Fruit fly (Drosophila melanogaster): ENCODE results near the gene CG18095.

Gene CG18095

DNA sequence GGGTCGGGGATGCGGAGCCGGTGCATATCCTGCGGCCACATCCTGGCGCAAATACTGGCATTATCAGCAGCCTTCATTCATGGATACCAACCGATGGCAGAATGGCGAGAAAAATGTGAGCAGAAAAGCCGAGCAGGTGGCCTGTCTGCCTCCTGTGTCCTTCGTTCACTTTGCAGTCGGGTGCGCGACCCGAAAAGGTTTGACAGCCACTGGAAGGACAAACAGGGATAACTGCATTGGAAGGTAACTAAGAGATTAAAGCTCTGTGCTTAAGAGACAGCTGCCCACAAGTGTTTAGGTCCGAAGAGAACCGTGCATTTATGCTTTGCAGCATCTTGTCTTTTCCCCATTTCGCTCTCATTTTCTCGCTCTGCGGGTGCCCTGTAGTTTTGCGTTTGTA, 7.4 kb upstream of the CG18095 start:
- TF ChIP-seq brk (GFP tag; optimal IDR thresholded peaks at IDR 0.05), result no peak
- TF ChIP-seq jim (GFP tag; optimal IDR thresholded peaks at IDR 0.05), result no peak
- TF ChIP-seq Rel (GFP tag; optimal IDR thresholded peaks at IDR 0.05), result no peak
- TF ChIP-seq Rel (tag; optimal IDR thresholded peaks at IDR 0.05), result no peak

DNA sequence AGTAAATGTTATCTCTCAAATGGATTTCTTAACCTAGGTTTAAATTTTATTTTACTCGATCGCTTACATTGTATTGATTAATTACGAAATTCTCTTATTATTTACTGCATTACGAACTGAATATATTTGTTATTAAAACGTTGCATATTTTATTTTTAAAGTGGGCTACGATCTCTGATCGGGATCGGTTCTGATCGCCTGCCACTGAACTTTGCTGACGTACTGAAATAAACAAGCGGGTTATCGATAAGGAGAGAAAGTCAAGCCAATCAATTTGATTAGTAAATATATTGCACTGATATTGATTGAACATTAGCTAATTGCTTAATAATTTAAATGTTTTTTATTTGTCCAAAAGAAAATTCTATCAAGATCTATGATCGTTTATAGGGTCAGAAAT, 2.1 kb downstream of the CG18095 start:
- TF ChIP-seq fru (GFP tag; optimal IDR thresholded peaks at IDR 0.05), result no peak
- TF ChIP-seq tai (GFP tag; optimal IDR thresholded peaks at IDR 0.05), result no peak
- TF ChIP-seq rgr (GFP tag; optimal IDR thresholded peaks at IDR 0.05), result no peak
- TF ChIP-seq HLH106 (tag; optimal IDR thresholded peaks at IDR 0.05), result no peak
- no peak for TF ChIP-seq Sp1 (GFP tag; optimal IDR thresholded peaks at IDR 0.05)
- no peak for TF ChIP-seq psq (GFP tag; optimal IDR thresholded peaks at IDR 0.05)
- no peak for TF ChIP-seq Hnf4 (GFP tag; optimal IDR thresholded peaks at IDR 0.05)
- TF ChIP-seq lola (GFP tag; optimal IDR thresholded peaks at IDR 0.05), result no peak
- TF ChIP-seq Dif (GFP tag; optimal IDR thresholded peaks at IDR 0.05; ENCODE audit: partially characterized antibody), result no peak
- TF ChIP-seq Jra (GFP tag; optimal IDR thresholded peaks at IDR 0.05), result no peak
- TF ChIP-seq CG32264 (GFP tag; optimal IDR thresholded peaks at IDR 0.05), result no peak
- no peak for TF ChIP-seq dl (GFP tag; optimal IDR thresholded peaks at IDR 0.05; ENCODE audit: insufficient read depth in 1 of 2, partially characterized antibody in 2 of 2)
- TF ChIP-seq usp (GFP tag; optimal IDR thresholded peaks at IDR 0.05), result no peak
- no peak for TF ChIP-seq CrebA (GFP tag; optimal IDR thresholded peaks at IDR 0.05; ENCODE audit: borderline replicate concordance)
- no peak for TF ChIP-seq brk (GFP tag; optimal IDR thresholded peaks at IDR 0.05)
- no peak for TF ChIP-seq Dfd (GFP tag; optimal IDR thresholded peaks at IDR 0.05)
- TF ChIP-seq Abd-B (GFP tag; optimal IDR thresholded peaks at IDR 0.05), result no peak
- TF ChIP-seq sage (GFP tag; optimal IDR thresholded peaks at IDR 0.05), result no peak
- no peak for TF ChIP-seq Hr78 (GFP tag; optimal IDR thresholded peaks at IDR 0.05)

- TF ChIP-seq br (GFP tag; optimal IDR thresholded peaks at IDR 0.05), result no peak
- TF ChIP-seq dsf (GFP tag; optimal IDR thresholded peaks at IDR 0.05; ENCODE audit: borderline replicate concordance), result no peak
- TF ChIP-seq CG32264 (GFP tag; optimal IDR thresholded peaks at IDR 0.05), result no peak
- TF ChIP-seq CrebA (GFP tag; optimal IDR thresholded peaks at IDR 0.05; ENCODE audit: borderline replicate concordance), result no peak
- no peak for TF ChIP-seq psq (GFP tag; optimal IDR thresholded peaks at IDR 0.05)
These were observed 4.6 kb downstream of the CG18095 start, which contains the start of gene hll for dm6 chr2L:14026778-14027177. hll (plus strand) TSS chr2L:14027001.

DNA sequence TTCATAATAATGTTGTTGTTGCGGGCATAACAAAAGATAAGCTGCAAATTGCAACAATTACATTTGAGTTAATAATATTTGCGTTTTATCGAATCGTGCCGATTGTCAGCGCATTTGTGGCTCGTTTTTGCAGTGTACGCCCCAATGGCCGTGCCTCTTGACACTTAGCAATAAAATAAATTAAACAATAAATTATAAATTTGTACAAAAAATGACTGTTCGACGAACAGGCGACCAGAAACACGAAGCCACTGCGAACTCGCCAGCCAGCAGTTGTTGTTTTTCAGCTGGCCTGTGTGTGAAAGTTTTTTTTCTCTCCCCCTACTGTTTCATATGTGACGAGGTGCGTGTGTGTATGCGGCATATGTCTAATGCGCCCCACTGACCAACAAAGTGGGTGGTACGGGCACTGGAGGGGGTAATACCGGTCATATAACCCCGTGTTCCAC, 5.8 kb downstream of the CG18095 start:
- no peak for TF ChIP-seq tai (GFP tag; optimal IDR thresholded peaks at IDR 0.05)
- no peak for TF ChIP-seq Myc (optimal IDR thresholded peaks at IDR 0.05)
- TF ChIP-seq Hnf4 (GFP tag; optimal IDR thresholded peaks at IDR 0.05), result no peak
- peak; percentile 38 for TF ChIP-seq Vsx2 (GFP tag; optimal IDR thresholded peaks at IDR 0.05; ENCODE audit: partially characterized antibody)
- no peak for TF ChIP-seq dl (GFP tag; optimal IDR thresholded peaks at IDR 0.05; ENCODE audit: insufficient read depth in 1 of 2, partially characterized antibody in 2 of 2)
- no peak for TF ChIP-seq usp (GFP tag; optimal IDR thresholded peaks at IDR 0.05)
- TF ChIP-seq GATAd (GFP tag; optimal IDR thresholded peaks at IDR 0.05), result no peak
- TF ChIP-seq lola (GFP tag; optimal IDR thresholded peaks at IDR 0.05), result no peak

dm6 chr2L:14024746-14025105, 6.6 kb downstream of the CG18095 start:
- TF ChIP-seq Hr83 (GFP tag; optimal IDR thresholded peaks at IDR 0.05; ENCODE audit: poor library complexity, severe bottlenecking) (no peak), ey (GFP tag; optimal IDR thresholded peaks at IDR 0.05) (no peak), HLH106 (tag; optimal IDR thresholded peaks at IDR 0.05) (no peak), dl (GFP tag; optimal IDR thresholded peaks at IDR 0.05; ENCODE audit: insufficient read depth in 1 of 2, partially characterized antibody in 2 of 2) (no peak), sv (GFP tag; optimal IDR thresholded peaks at IDR 0.05) (no peak), Dfd (GFP tag; optimal IDR thresholded peaks at IDR 0.05) (no peak), CG9705 (GFP tag; optimal IDR thresholded peaks at IDR 0.05) (no peak), Sp1 (GFP tag; optimal IDR thresholded peaks at IDR 0.05) (no peak), brk (GFP tag; optimal IDR thresholded peaks at IDR 0.05) (no peak), N (GFP tag; optimal IDR thresholded peaks at IDR 0.05) (no peak), pan (optimal IDR thresholded peaks at IDR 0.05) (no peak), rgr (GFP tag; optimal IDR thresholded peaks at IDR 0.05) (no peak), foxo (GFP tag; optimal IDR thresholded peaks at IDR 0.05) (no peak)

Measured in whole organism, wandering third instar larva.